Worm (Caenorhabditis elegans): Measurements from ENCODE around the gene F37C4.4.

F37C4.4 gene

DNA sequence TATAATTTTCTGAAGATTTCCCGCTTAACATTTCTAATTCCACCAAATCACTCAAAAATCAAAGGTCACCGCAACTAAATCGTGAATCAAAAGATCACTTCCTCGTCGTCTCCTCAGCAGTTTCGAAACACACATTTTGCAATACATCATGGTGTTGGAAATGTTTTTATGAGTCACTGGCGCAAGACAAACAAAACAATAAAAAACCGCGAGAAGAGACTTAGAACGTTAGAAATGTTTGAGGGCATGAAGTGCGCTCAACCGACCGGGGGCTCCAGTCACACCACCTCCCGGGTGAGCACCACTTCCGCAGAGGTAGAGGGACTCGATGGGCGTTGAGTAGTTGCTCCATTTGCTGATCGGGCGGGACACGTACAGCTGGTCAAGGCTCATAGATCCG, 8.2 kb downstream of the F37C4.4 start (continued):
- no peak for TF ChIP-seq ztf-11 (tag; optimal IDR thresholded peaks at IDR 0.05)
- no peak for TF ChIP-seq ztf-4 (tag; optimal IDR thresholded peaks at IDR 0.05)
- TF ChIP-seq lsy-2 (tag; optimal IDR thresholded peaks at IDR 0.05), result no peak
- no peak for TF ChIP-seq mbf-1 (tag; optimal IDR thresholded peaks at IDR 0.05)
- TF ChIP-seq lin-13 (GFP tag; optimal IDR thresholded peaks at IDR 0.05), result no peak

DNA sequence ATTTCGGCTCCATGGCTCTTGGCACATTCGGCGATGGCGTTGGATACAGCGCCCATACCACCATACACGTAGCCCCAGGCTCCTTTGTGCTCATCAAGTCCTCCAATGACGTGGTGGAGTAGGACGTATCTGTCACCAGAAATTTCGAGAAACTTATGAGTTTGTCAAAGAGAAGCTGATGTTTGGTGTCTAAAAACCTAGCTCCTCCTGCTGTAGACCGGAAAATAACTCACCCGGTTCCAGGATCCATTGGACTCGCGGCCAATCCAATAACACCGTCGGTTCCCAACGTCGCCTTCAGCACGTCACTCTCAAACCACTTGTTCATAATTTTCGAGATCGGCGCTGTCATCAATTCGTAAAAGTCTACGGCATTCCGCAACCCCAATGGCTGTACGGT, 9.8 kb downstream of the F37C4.4 start:
- TF ChIP-seq ceh-82 (tag; optimal IDR thresholded peaks at IDR 0.05) (no peak), lin-11 (tag; optimal IDR thresholded peaks at IDR 0.05) (no peak), fos-1 (tag; optimal IDR thresholded peaks at IDR 0.05) (no peak), nhr-25 (tag; optimal IDR thresholded peaks at IDR 0.05) (no peak), elt-3 (tag; optimal IDR thresholded peaks at IDR 0.05) (no peak), blmp-1 (tag; optimal IDR thresholded peaks at IDR 0.05; ENCODE audit: insufficient read depth) (no peak), sma-9 (GFP tag; optimal IDR thresholded peaks at IDR 0.05) (no peak), sma-9 (tag; optimal IDR thresholded peaks at IDR 0.05) (no peak)

DNA sequence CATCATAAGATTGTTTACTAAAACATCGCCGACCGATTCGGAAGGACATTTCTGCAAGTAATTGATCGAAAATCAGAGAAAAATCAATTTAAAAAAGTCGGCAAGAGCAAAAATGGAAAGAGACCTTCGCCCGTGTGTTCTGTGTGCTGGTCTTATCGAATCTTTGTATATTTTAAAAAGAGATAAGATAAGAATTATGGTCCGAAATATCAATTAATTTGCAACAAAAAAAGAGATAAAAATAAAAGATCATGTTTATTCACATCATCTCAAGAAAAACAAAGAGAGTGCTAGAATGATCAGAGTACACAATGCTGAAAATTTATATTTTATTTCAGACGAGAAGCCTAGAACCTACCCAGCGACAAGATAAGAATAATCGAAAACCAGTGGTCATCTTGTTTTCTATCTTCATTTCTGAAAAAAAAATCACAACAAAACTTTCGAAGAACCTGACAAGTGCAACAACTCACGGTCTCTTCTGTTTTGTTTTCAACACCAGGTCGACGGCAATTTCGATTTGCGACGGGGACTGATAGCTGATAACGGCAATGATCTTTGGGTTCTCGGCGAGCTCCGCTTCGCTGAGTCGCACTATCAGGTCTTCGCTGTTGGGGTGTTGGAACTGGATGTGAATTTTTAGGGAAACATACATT, 11.3 kb downstream of the F37C4.4 start, which contains the start of gene F37C4.6:
F37C4.6 (minus strand) TSS at position 51 of the 656 bp plus-strand sequence.
- TF ChIP-seq zag-1 (tag; optimal IDR thresholded peaks at IDR 0.05) (no peak), fos-1 (tag; optimal IDR thresholded peaks at IDR 0.05) (peak; percentile 27)

DNA sequence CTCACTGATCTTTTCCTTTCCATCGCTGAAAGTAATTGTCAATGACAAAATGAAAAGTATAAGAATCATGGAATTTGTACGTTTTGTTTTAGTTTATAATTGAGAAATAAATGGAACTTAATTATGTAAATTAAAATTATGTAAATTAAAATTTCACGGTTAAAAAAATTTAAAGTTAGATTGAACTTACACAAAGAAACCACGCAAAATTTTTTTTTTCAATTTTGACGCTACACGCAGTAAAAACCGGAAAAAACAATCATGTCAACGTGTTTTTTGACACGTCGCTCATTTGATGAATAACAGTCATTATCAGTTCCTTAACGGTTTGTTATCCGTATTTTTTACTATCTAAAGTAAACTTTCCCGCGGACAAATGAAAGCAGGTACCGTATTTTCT, 14.0 kb downstream of the F37C4.4 start, which contains the start of the genes F37C4.8 and oac-23:
F37C4.8 (minus strand) TSS at position 101 of the 400 bp plus-strand sequence.
oac-23 (plus strand) TSS at position 323 of the 400 bp plus-strand sequence.
- TF ChIP-seq nhr-25 (tag; optimal IDR thresholded peaks at IDR 0.05) (no peak), nhr-21 (tag; optimal IDR thresholded peaks at IDR 0.05) (no peak), mdl-1 (tag; optimal IDR thresholded peaks at IDR 0.05) (no peak), unc-62 (GFP tag; optimal IDR thresholded peaks at IDR 0.05) (no peak), nhr-6 (tag; optimal IDR thresholded peaks at IDR 0.05) (no peak), C34F6.9 (tag; optimal IDR thresholded peaks at IDR 0.05) (no peak), ZK546.5 (tag; optimal IDR thresholded peaks at IDR 0.05) (no peak)

DNA sequence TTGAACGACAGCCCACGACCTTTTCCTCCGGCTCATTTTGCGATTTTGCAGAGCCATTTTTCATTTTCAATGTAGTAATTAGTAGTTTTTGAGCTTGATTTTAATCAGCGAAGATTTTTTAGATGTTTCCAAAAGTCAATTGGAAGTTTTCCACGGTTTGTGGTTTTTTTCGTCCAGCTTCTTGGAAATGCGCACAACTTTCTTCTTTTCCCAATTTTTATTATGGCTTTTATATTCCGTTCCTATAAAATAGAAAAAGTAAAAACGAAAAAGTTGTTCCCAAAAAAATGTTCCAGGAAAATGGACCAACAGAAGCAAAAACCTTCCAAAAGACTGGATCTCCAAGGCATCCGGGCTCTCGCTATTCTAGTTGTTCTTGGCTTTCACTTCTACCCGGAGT, 18.3 kb downstream of the F37C4.4 start, which contains the start of gene oac-22:
oac-22 (plus strand) TSS at position 301 of the 400 bp plus-strand sequence.
- TF ChIP-seq C34F6.9 (tag; optimal IDR thresholded peaks at IDR 0.05), result no peak
- TF ChIP-seq R02D3.7 (tag; optimal IDR thresholded peaks at IDR 0.05), result no peak
- TF ChIP-seq ztf-4 (tag; optimal IDR thresholded peaks at IDR 0.05), result no peak
- TF ChIP-seq unc-55 (GFP tag; optimal IDR thresholded peaks at IDR 0.05), result no peak
- TF ChIP-seq nhr-237 (tag; optimal IDR thresholded peaks at IDR 0.05), result no peak

DNA sequence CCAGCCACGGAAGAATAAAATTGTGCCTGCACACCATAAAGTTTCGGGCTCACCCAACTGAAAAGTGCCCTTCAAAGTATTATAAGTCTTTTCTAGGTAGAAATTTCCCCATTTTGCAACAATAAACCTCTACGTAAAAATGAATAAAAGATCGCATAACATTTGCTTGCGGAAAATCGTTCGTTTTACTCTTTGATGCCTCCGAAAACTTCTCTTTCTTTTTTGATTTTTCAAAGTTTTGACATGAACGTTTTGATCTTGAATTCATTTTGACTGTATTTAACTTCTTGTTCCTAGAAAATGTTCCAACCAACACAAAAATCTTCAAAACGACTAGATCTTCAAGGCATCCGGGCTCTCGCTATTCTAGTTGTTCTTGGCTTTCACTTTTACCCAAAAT, 21.9 kb downstream of the F37C4.4 start, which contains the start of gene oac-21:
oac-21 (plus strand) TSS at position 301 of the 400 bp plus-strand sequence.
- no peak for TF ChIP-seq sma-3 (GFP tag; optimal IDR thresholded peaks at IDR 0.05)
- no peak for TF ChIP-seq aly-2 (tag; optimal IDR thresholded peaks at IDR 0.05)
- no peak for TF ChIP-seq F13H6.1 (tag; optimal IDR thresholded peaks at IDR 0.05)
- no peak for TF ChIP-seq nhr-6 (tag; optimal IDR thresholded peaks at IDR 0.05)
- TF ChIP-seq egl-27 (tag; optimal IDR thresholded peaks at IDR 0.05), result no peak
- TF ChIP-seq crh-2 (tag; optimal IDR thresholded peaks at IDR 0.05), result no peak
- no peak for TF ChIP-seq ztf-1 (GFP tag; conservative IDR thresholded peaks at IDR 0.05)
- TF ChIP-seq lin-11 (tag; optimal IDR thresholded peaks at IDR 0.05), result no peak
- no peak for TF ChIP-seq snpc-4 (tag; optimal IDR thresholded peaks at IDR 0.05)
- no peak for TF ChIP-seq nhr-25 (tag; optimal IDR thresholded peaks at IDR 0.05)
- TF ChIP-seq nhr-10 (tag; optimal IDR thresholded peaks at IDR 0.05), result no peak
- no peak for TF ChIP-seq C34F6.9 (tag; optimal IDR thresholded peaks at IDR 0.05)
- TF ChIP-seq elt-1 (tag; optimal IDR thresholded peaks at IDR 0.05), result no peak
- TF ChIP-seq R02D3.7 (tag; optimal IDR thresholded peaks at IDR 0.05), result no peak
- TF ChIP-seq nhr-129 (tag; optimal IDR thresholded peaks at IDR 0.05), result no peak
- TF ChIP-seq blmp-1 (tag; optimal IDR thresholded peaks at IDR 0.05; ENCODE audit: insufficient read depth), result no peak
- TF ChIP-seq ama-1 (optimal IDR thresholded peaks at IDR 0.05), result no peak
- TF ChIP-seq dmd-4 (tag; optimal IDR thresholded peaks at IDR 0.05), result no peak
- no peak for TF ChIP-seq gmeb-1 (tag; optimal IDR thresholded peaks at IDR 0.05)

Measured in whole organism, L2 larva.